Worm (Caenorhabditis elegans) whole organism, L4 larva: Measurements from ENCODE around the gene tag-342.

Source experiments
- F26F4.8 ChIP-seq: fragments of 200-800 bp; sonication (Bioruptor generic); conservative IDR thresholded peaks from 2 replicates; pipeline ENCODE4 v1.3.6; 2022; ENCODE audit warnings: missing genetic modification characterization, missing compliant biosample characterization
- F44E2.7 ChIP-seq: fragments of 200-800 bp; sonication (Bioruptor generic); IDR thresholded peaks from 2 replicates; pipeline ENCODE4 v2.1.2; 2022; ENCODE audit warnings: missing genetic modification characterization, missing compliant biosample characterization
- T20F7.1 ChIP-seq: fragments of 200-800 bp; sonication (Bioruptor generic); optimal IDR thresholded peaks from 2 replicates; lab custom pipeline; 2018; ENCODE audit warnings: mild to moderate bottlenecking, missing genetic modification characterization, missing compliant biosample characterization
- T26A8.4 ChIP-seq: fragments of 200-800 bp; sonication (Bioruptor generic); IDR thresholded peaks from 2 replicates; pipeline ENCODE4 v1.3.6; 2022; ENCODE audit warnings: missing genetic modification characterization, missing compliant biosample characterization
- ZK546.5 ChIP-seq, 2 experiments: sonication (generic microtip); optimal IDR thresholded peaks; 2 replicates each; lab custom pipeline; 2017; ENCODE audit warnings: missing biosample characterization in 2 of 2, missing genetic modification characterization in 2 of 2
- aha-1 ChIP-seq: fragments of 150-350 bp; peaks from one replicate; lab custom pipeline; 2014; ENCODE audit warnings: missing biosample characterization, missing genetic modification characterization
- aly-2 ChIP-seq: sonication (generic microtip); optimal IDR thresholded peaks from 2 replicates; lab custom pipeline; 2018; ENCODE audit warnings: missing biosample characterization, missing genetic modification characterization
- attf-4 ChIP-seq: sonication (generic microtip); optimal IDR thresholded peaks from 3 replicates; lab custom pipeline; 2017; ENCODE audit warnings: missing biosample characterization, missing genetic modification characterization
- ceh-28 ChIP-seq: fragments of 150-350 bp; optimal IDR thresholded peaks from 2 replicates; lab custom pipeline; 2014; ENCODE audit warnings: missing biosample characterization, missing genetic modification reagents, missing genetic modification characterization
- ceh-32 ChIP-seq: sonication (generic microtip); optimal IDR thresholded peaks from 2 replicates; lab custom pipeline; 2016; ENCODE audit warnings: mild to moderate bottlenecking, missing genetic modification characterization, missing compliant biosample characterization; ENCODE audit not compliant: poor library complexity
- ceh-44 ChIP-seq: fragments of 200-800 bp; sonication (Bioruptor generic); IDR thresholded peaks from 2 replicates; pipeline ENCODE4 v1.3.6; 2022; ENCODE audit warnings: missing genetic modification reagents, missing genetic modification characterization, missing compliant biosample characterization
- ceh-82 ChIP-seq: sonication (generic microtip); optimal IDR thresholded peaks from 2 replicates; lab custom pipeline; 2017; ENCODE audit warnings: missing biosample characterization, missing genetic modification characterization
- daf-8 ChIP-seq: fragments of 200-800 bp; sonication (Bioruptor generic); IDR thresholded peaks from 2 replicates; pipeline ENCODE4 v1.3.6; 2022; ENCODE audit warnings: missing genetic modification characterization, missing compliant biosample characterization
- dmd-6 ChIP-seq: fragments of 200-800 bp; sonication (Bioruptor generic); IDR thresholded peaks from 2 replicates; pipeline ENCODE4 v1.3.6; 2022; ENCODE audit warnings: missing genetic modification reagents, missing genetic modification characterization, missing compliant biosample characterization
- dmd-8 ChIP-seq: fragments of 200-800 bp; sonication (Bioruptor generic); IDR thresholded peaks from 2 replicates; pipeline ENCODE4 v1.3.6; 2022; ENCODE audit warnings: missing genetic modification characterization, missing compliant biosample characterization
- dve-1 ChIP-seq: sonication (generic microtip); optimal IDR thresholded peaks from 2 replicates; lab custom pipeline; 2017; ENCODE audit warnings: antibody characterized with exemption, mild to moderate bottlenecking, missing genetic modification characterization, missing compliant biosample characterization; ENCODE audit not compliant: insufficient read depth
- egl-27 ChIP-seq: sonication (generic microtip); optimal IDR thresholded peaks from 3 replicates; lab custom pipeline; 2017; ENCODE audit warnings: missing biosample characterization, missing genetic modification reagents, missing genetic modification characterization
- hlh-11 ChIP-seq: fragments of 200-800 bp; sonication (Bioruptor generic); optimal IDR thresholded peaks from 2 replicates; lab custom pipeline; 2018; ENCODE audit warnings: mild to moderate bottlenecking, missing genetic modification characterization, missing compliant biosample characterization
- hlh-30 ChIP-seq: sonication (generic microtip); optimal IDR thresholded peaks from 2 replicates; lab custom pipeline; 2017; ENCODE audit warnings: antibody characterized with exemption, mild to moderate bottlenecking, missing genetic modification characterization, missing compliant biosample characterization; ENCODE audit not compliant: insufficient read depth
- hmg-1.1 ChIP-seq: fragments of 200-800 bp; sonication (Bioruptor generic); IDR thresholded peaks from 2 replicates; pipeline ENCODE4 v1.3.6; 2022; ENCODE audit warnings: missing genetic modification reagents, missing genetic modification characterization, missing compliant biosample characterization
- jun-1 ChIP-seq: fragments of 150-350 bp; optimal IDR thresholded peaks from 2 replicates; lab custom pipeline; 2014; ENCODE audit warnings: missing biosample characterization, missing genetic modification reagents, missing genetic modification characterization
- lin-13 ChIP-seq: fragments of 150-350 bp; optimal IDR thresholded peaks from 2 replicates; lab custom pipeline; 2014; ENCODE audit warnings: missing biosample characterization, missing genetic modification reagents, missing genetic modification characterization
- lin-15B ChIP-seq: fragments of 150-350 bp; sonication (generic microtip); optimal IDR thresholded peaks from 3 replicates; lab custom pipeline; 2014; ENCODE audit warnings: missing biosample characterization, missing genetic modification characterization
- lin-29 ChIP-seq: fragments of 200-800 bp; sonication (Bioruptor generic); IDR thresholded peaks from 2 replicates; pipeline ENCODE4 v1.3.6; 2022; ENCODE audit warnings: missing genetic modification reagents, missing genetic modification characterization, missing compliant biosample characterization
- lin-38 ChIP-seq: fragments of 200-800 bp; sonication (Bioruptor generic); IDR thresholded peaks from 2 replicates; pipeline ENCODE4 v1.3.6; 2022; ENCODE audit warnings: missing genetic modification reagents, missing genetic modification characterization, missing compliant biosample characterization
- lir-3 ChIP-seq: sonication (generic microtip); optimal IDR thresholded peaks from 2 replicates; lab custom pipeline; 2016; ENCODE audit warnings: mild to moderate bottlenecking, missing genetic modification characterization, missing compliant biosample characterization
- lsy-2 ChIP-seq, 2 experiments: fragments of 150-350 bp in 1 of 2; sonication (generic microtip) in 1 of 2; optimal IDR thresholded peaks; 2 replicates each; lab custom pipeline; 2014 to 2017; ENCODE audit warnings: missing biosample characterization in 2 of 2, missing genetic modification characterization in 2 of 2
- madf-5 ChIP-seq, 2 experiments: fragments of 200-800 bp; sonication (Bioruptor generic); IDR thresholded peaks; 2 replicates each; pipeline ENCODE4 v1.3.6; 2022; ENCODE audit warnings: missing compliant biosample characterization in 2 of 2, missing genetic modification characterization in 2 of 2
- mdt-29 ChIP-seq: fragments of 200-800 bp; sonication (Bioruptor generic); IDR thresholded peaks from 2 replicates; pipeline ENCODE4 v1.3.6; 2022; ENCODE audit warnings: missing genetic modification reagents, missing genetic modification characterization, missing compliant biosample characterization
- mes-2 ChIP-seq: sonication (generic microtip); optimal IDR thresholded peaks from 2 replicates; lab custom pipeline; 2016; ENCODE audit warnings: missing genotype, mild to moderate bottlenecking, missing genetic modification characterization, missing compliant biosample characterization; ENCODE audit not compliant: poor library complexity, severe bottlenecking
- mxl-3 ChIP-seq: fragments of 200-800 bp; sonication (Bioruptor generic); optimal IDR thresholded peaks from 2 replicates; lab custom pipeline; 2018; ENCODE audit warnings: mild to moderate bottlenecking, missing genetic modification characterization, missing compliant biosample characterization
- nhr-11 ChIP-seq: fragments of 150-350 bp; optimal IDR thresholded peaks from 2 replicates; lab custom pipeline; 2014; ENCODE audit warnings: missing biosample characterization, missing genetic modification characterization
- nhr-28 ChIP-seq: fragments of 150-350 bp; optimal IDR thresholded peaks from 2 replicates; lab custom pipeline; 2014; ENCODE audit warnings: missing biosample characterization, missing genetic modification characterization
- nhr-42 ChIP-seq: fragments of 200-800 bp; sonication (Bioruptor generic); IDR thresholded peaks from 2 replicates; pipeline ENCODE4 v1.3.6; 2022; ENCODE audit warnings: missing genetic modification characterization, missing compliant biosample characterization
- pqm-1 ChIP-seq: sonication (generic microtip); optimal IDR thresholded peaks from 2 replicates; lab custom pipeline; 2017; ENCODE audit warnings: missing biosample characterization, missing genetic modification characterization
- rbr-2 ChIP-seq: sonication (generic microtip); optimal IDR thresholded peaks from 2 replicates; lab custom pipeline; 2016; ENCODE audit warnings: missing genotype, missing genetic modification characterization, missing compliant biosample characterization
- sdz-12 ChIP-seq: fragments of 200-800 bp; sonication (Bioruptor generic); optimal IDR thresholded peaks from 2 replicates; lab custom pipeline; 2018; ENCODE audit warnings: mild to moderate bottlenecking, missing genetic modification characterization, missing compliant biosample characterization
- set-16 ChIP-seq: fragments of 200-800 bp; sonication (Bioruptor generic); IDR thresholded peaks from 2 replicates; pipeline ENCODE4 v1.3.6; 2022; ENCODE audit warnings: missing genetic modification reagents, missing genetic modification characterization, missing compliant biosample characterization
- snpc-1.2 ChIP-seq: fragments of 200-800 bp; sonication (Bioruptor generic); IDR thresholded peaks from 2 replicates; pipeline ENCODE4 v1.3.6; 2022; ENCODE audit warnings: missing genetic modification reagents, missing genetic modification characterization, missing compliant biosample characterization
- spr-3 ChIP-seq: fragments of 200-800 bp; sonication (Bioruptor generic); optimal IDR thresholded peaks from 2 replicates; lab custom pipeline; 2018; ENCODE audit warnings: mild to moderate bottlenecking, missing genetic modification characterization, missing compliant biosample characterization
- unc-62 ChIP-seq, 3 experiments: fragments of 150-350 bp in 1 of 3; sonication (generic microtip); optimal IDR thresholded peaks in 2 of 3; peaks in 1 of 3; 1 replicate in 1 of 3; 2 replicates in 2 of 3; lab custom pipeline; 2014 to 2017; ENCODE audit warnings: missing biosample characterization in 3 of 3, missing genetic modification characterization in 3 of 3, missing genetic modification reagents in 3 of 3, missing genotype in 1 of 3
- vab-7 ChIP-seq: fragments of 200-800 bp; sonication (Bioruptor generic); IDR thresholded peaks from 2 replicates; pipeline ENCODE4 v1.3.6; 2022; ENCODE audit warnings: missing genetic modification reagents, missing genetic modification characterization, missing compliant biosample characterization
- zag-1 ChIP-seq: fragments of 150-350 bp; optimal IDR thresholded peaks from 2 replicates; lab custom pipeline; 2014; ENCODE audit warnings: missing biosample characterization, missing genetic modification characterization
- zfp-3 ChIP-seq: fragments of 200-800 bp; sonication (Bioruptor generic); conservative IDR thresholded peaks from 2 replicates; pipeline ENCODE4 v1.3.6; 2022; ENCODE audit warnings: missing genetic modification reagents, missing genetic modification characterization, missing compliant biosample characterization

tag-342 gene

DNA sequence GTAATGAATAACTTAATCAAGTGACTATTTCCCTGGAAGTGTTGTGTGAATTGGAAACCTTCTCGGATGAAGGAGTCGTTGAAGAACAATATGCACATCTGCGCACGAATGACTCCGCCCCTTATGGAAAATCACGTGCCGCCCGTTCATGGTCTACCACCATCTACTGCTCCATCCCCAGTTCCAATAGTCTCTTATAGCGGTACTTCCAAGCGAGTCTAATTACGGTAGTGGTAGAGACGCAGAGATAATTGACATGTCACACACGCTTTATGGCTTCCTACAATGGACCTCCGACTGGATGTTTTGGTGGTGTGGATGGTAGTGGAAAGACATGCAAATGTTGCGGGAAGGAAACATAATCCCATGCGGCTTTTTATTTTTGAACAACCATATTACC, 17.0 kb upstream of the tag-342 start:
- TF ChIP-seq set-16 (no peak), attf-4 (tag; lab: Kevin White, UChicago) (no peak), vab-7 (GFP tag; lab: Robert Waterston, UW) (no peak), rbr-2 (tag; lab: Kevin White, UChicago) (no peak), daf-8 (GFP tag; lab: Robert Waterston, UW) (no peak), egl-27 (tag; lab: Kevin White, UChicago) (no peak), lin-15B (tag; lab: Kevin White, UChicago) (no peak), zfp-3 (GFP tag; lab: Robert Waterston, UW) (no peak), nhr-42 (GFP tag; lab: Robert Waterston, UW) (no peak), hlh-30 (peak; percentile 41), sdz-12 (GFP tag; lab: Kevin White, UChicago) (no peak), mdt-29 (GFP tag; lab: Robert Waterston, UW) (no peak), zag-1 (tag; lab: Kevin White, UChicago) (no peak), mxl-3 (GFP tag; lab: Kevin White, UChicago) (peak; percentile 12), F26F4.8 (no peak), hmg-1.1 (GFP tag; lab: Robert Waterston, UW) (no peak), lir-3 (tag; lab: Kevin White, UChicago) (no peak), nhr-28 (tag; lab: Kevin White, UChicago) (no peak), lsy-2 (tag; optimal IDR thresholded peaks at IDR 0.05; lab: Kevin White, UChicago) (peak in 1 of 2 experiments; percentile 37), spr-3 (GFP tag; lab: Kevin White, UChicago) (no peak), dve-1 (tag; lab: Kevin White, UChicago) (no peak), hlh-11 (tag; lab: Kevin White, UChicago) (peak; percentile 1), dmd-6 (GFP tag; lab: Robert Waterston, UW) (no peak), snpc-1.2 (GFP tag; lab: Robert Waterston, UW) (no peak), ceh-28 (tag; lab: Kevin White, UChicago) (no peak), ceh-32 (no peak), lin-29 (no peak), aly-2 (tag; lab: Kevin White, UChicago) (no peak), madf-5 (GFP tag; IDR thresholded peaks at IDR 0.05; lab: Robert Waterston, UW) (no peak), mes-2 (tag; lab: Kevin White, UChicago) (peak; percentile 17), jun-1 (tag; lab: Kevin White, UChicago) (no peak), dmd-8 (no peak), nhr-11 (tag; lab: Kevin White, UChicago) (no peak), ceh-82 (no peak), ZK546.5 (tag; optimal IDR thresholded peaks at IDR 0.05; lab: Kevin White, UChicago) (no peak), F44E2.7 (GFP tag; lab: Robert Waterston, UW) (no peak), ceh-44 (GFP tag; lab: Robert Waterston, UW) (no peak), lin-38 (GFP tag; lab: Robert Waterston, UW) (no peak), T20F7.1 (GFP tag; lab: Kevin White, UChicago) (no peak), lin-13 (GFP tag; lab: Kevin White, UChicago) (no peak), pqm-1 (tag; lab: Kevin White, UChicago) (no peak), unc-62 (GFP tag; optimal IDR thresholded peaks at IDR 0.05 in 1 of 2; lab: Kevin White, UChicago) (peak in 1 of 2 experiments; percentile 84), unc-62 (tag; optimal IDR thresholded peaks at IDR 0.05; lab: Kevin White, UChicago) (no peak), aha-1 (tag; lab: Kevin White, UChicago) (no peak), T26A8.4 (GFP tag; lab: Robert Waterston, UW) (0 out of 2 replicates have a peak, but pooled peaks have one; percentile 27)
